Worm (Caenorhabditis elegans) whole organism, young adult: ENCODE measurements around the gene rskd-1.
A peak's percentile ranks its signal among the peaks of the same experiment; 100 is the strongest.

Experiments
- B0019.2 ChIP-seq: fragments of 200-800 bp; sonication (Bioruptor generic); conservative IDR thresholded peaks from 2 replicates; pipeline ENCODE4 v1.3.6; 2022; ENCODE audit warnings: missing genetic modification reagents, missing genetic modification characterization, missing compliant biosample characterization
- B0261.1 ChIP-seq: sonication (generic microtip); optimal IDR thresholded peaks from 2 replicates; lab custom pipeline; 2016; ENCODE audit warnings: mild to moderate bottlenecking, missing genetic modification characterization, moderate library complexity, missing compliant biosample characterization
- C17E4.6 ChIP-seq: fragments of 200-800 bp; sonication (Bioruptor generic); IDR thresholded peaks from 2 replicates; pipeline ENCODE4 v1.3.6; 2022; ENCODE audit warnings: missing genetic modification reagents, missing genetic modification characterization, missing compliant biosample characterization
- F23B12.7 ChIP-seq: sonication (generic microtip); optimal IDR thresholded peaks from 2 replicates; lab custom pipeline; 2017; ENCODE audit warnings: missing genetic modification characterization, mild to moderate bottlenecking, missing compliant biosample characterization, antibody characterized with exemption, moderate library complexity; ENCODE audit not compliant: insufficient read depth
- F33H1.4 ChIP-seq: fragments of 200-800 bp; sonication (Bioruptor generic); IDR thresholded peaks from 2 replicates; pipeline ENCODE4 v1.3.6; 2022; ENCODE audit warnings: missing genetic modification reagents, missing genetic modification characterization, missing compliant biosample characterization
- F57A8.1 ChIP-seq: fragments of 200-800 bp; sonication (Bioruptor generic); optimal IDR thresholded peaks from 2 replicates; lab custom pipeline; 2018; ENCODE audit warnings: mild to moderate bottlenecking, missing genetic modification characterization, moderate library complexity, missing compliant biosample characterization
- T26A5.8 ChIP-seq: sonication (generic microtip); optimal IDR thresholded peaks from 2 replicates; lab custom pipeline; 2016; ENCODE audit warnings: missing genetic modification characterization, missing compliant biosample characterization
- Y95B8A.8 ChIP-seq: fragments of 200-800 bp; sonication (Bioruptor generic); IDR thresholded peaks from 2 replicates; pipeline ENCODE4 v1.3.6; 2022; ENCODE audit warnings: missing genetic modification reagents, missing genetic modification characterization, missing compliant biosample characterization
- akir-1 ChIP-seq: fragments of 200-800 bp; sonication (Bioruptor generic); optimal IDR thresholded peaks from 2 replicates; lab custom pipeline; 2018; ENCODE audit warnings: mild to moderate bottlenecking, missing genetic modification characterization, moderate library complexity, missing compliant biosample characterization
- aptf-3 ChIP-seq: fragments of 200-800 bp; sonication (Bioruptor generic); IDR thresholded peaks from 2 replicates; pipeline ENCODE4 v1.3.6; 2022; ENCODE audit warnings: missing genetic modification characterization, missing compliant biosample characterization
- attf-3 ChIP-seq: fragments of 200-800 bp; sonication (Bioruptor generic); conservative IDR thresholded peaks from 2 replicates; pipeline ENCODE4 v1.3.6; 2022; ENCODE audit warnings: missing genetic modification reagents, missing genetic modification characterization, missing compliant biosample characterization
- bed-2 ChIP-seq: fragments of 200-800 bp; sonication (Bioruptor generic); IDR thresholded peaks from 2 replicates; pipeline ENCODE4 v1.3.6; 2022; ENCODE audit warnings: missing genetic modification reagents, missing genetic modification characterization, missing compliant biosample characterization
- ccch-3 ChIP-seq: fragments of 200-800 bp; sonication (Bioruptor generic); optimal IDR thresholded peaks from 2 replicates; lab custom pipeline; 2018; ENCODE audit warnings: mild to moderate bottlenecking, missing genetic modification characterization, missing compliant biosample characterization
- cebp-1 ChIP-seq, 2 experiments: fragments of 200-800 bp in 1 of 2; sonication (Bioruptor generic) in 1 of 2; sonication (generic microtip) in 1 of 2; IDR thresholded peaks in 1 of 2; optimal IDR thresholded peaks in 1 of 2; 2 replicates each; pipeline versions ENCODE4 v1.3.6 to Lab custom; 2017 to 2022; ENCODE audit warnings: missing compliant biosample characterization in 2 of 2, missing genetic modification characterization in 2 of 2, mild to moderate bottlenecking in 1 of 2, missing genetic modification reagents in 1 of 2, moderate library complexity in 1 of 2
- die-1 ChIP-seq: sonication (generic microtip); optimal IDR thresholded peaks from 2 replicates; lab custom pipeline; 2016; ENCODE audit warnings: missing genotype, mild to moderate bottlenecking, missing genetic modification characterization, missing compliant biosample characterization
- dpl-1 ChIP-seq: fragments of 150-350 bp; optimal IDR thresholded peaks from 2 replicates; lab custom pipeline; 2014; ENCODE audit warnings: missing biosample characterization, missing genetic modification reagents, missing genetic modification characterization
- gei-17 ChIP-seq: fragments of 200-800 bp; sonication (Bioruptor generic); optimal IDR thresholded peaks from 2 replicates; lab custom pipeline; 2018; ENCODE audit warnings: mild to moderate bottlenecking, missing genetic modification characterization, missing compliant biosample characterization
- hlh-12 ChIP-seq: sonication (generic microtip); optimal IDR thresholded peaks from 2 replicates; lab custom pipeline; 2016; ENCODE audit warnings: missing genetic modification characterization, missing compliant biosample characterization
- hrde-1 ChIP-seq: sonication (generic microtip); optimal IDR thresholded peaks from 2 replicates; lab custom pipeline; 2016; ENCODE audit warnings: missing genetic modification characterization, mild to moderate bottlenecking, missing compliant biosample characterization, moderate library complexity, missing genotype, missing genetic modification reagents, borderline replicate concordance
- lin-35 ChIP-seq, 3 experiments: fragments of 150-350 bp in 2 of 3; sonication (generic microtip) in 1 of 3; optimal IDR thresholded peaks; 2 replicates each; lab custom pipeline; 2014 to 2018; ENCODE audit warnings: missing biosample characterization in 3 of 3, missing genetic modification characterization in 3 of 3, missing genetic modification reagents in 3 of 3
- lin-40 ChIP-seq: sonication (generic microtip); optimal IDR thresholded peaks from 2 replicates; lab custom pipeline; 2016; ENCODE audit warnings: missing genetic modification characterization, mild to moderate bottlenecking, missing compliant biosample characterization, missing genotype, missing genetic modification reagents
- madf-10 ChIP-seq: sonication (generic microtip); optimal IDR thresholded peaks from 2 replicates; lab custom pipeline; 2016; ENCODE audit warnings: mild to moderate bottlenecking, missing genetic modification characterization, missing compliant biosample characterization
- madf-8 ChIP-seq: fragments of 200-800 bp; sonication (Bioruptor generic); conservative IDR thresholded peaks from 2 replicates; pipeline ENCODE4 v1.3.6; 2022; ENCODE audit warnings: missing genetic modification reagents, missing genetic modification characterization, missing compliant biosample characterization
- mcd-1 ChIP-seq: fragments of 200-800 bp; sonication (Bioruptor generic); IDR thresholded peaks from 2 replicates; pipeline ENCODE4 v1.3.6; 2022; ENCODE audit warnings: missing genetic modification reagents, missing genetic modification characterization, missing compliant biosample characterization
- nhr-120 ChIP-seq: fragments of 200-800 bp; sonication (Bioruptor generic); IDR thresholded peaks from 2 replicates; pipeline ENCODE4 v1.3.6; 2022; ENCODE audit warnings: missing genetic modification characterization, missing compliant biosample characterization
- nhr-179 ChIP-seq: sonication (generic microtip); optimal IDR thresholded peaks from 2 replicates; lab custom pipeline; 2016; ENCODE audit warnings: mild to moderate bottlenecking, missing genetic modification characterization, missing compliant biosample characterization
- nhr-90 ChIP-seq: sonication (generic microtip); optimal IDR thresholded peaks from 2 replicates; lab custom pipeline; 2016; ENCODE audit warnings: missing genotype, mild to moderate bottlenecking, missing genetic modification characterization, missing compliant biosample characterization
- repo-1 ChIP-seq: sonication (generic microtip); optimal IDR thresholded peaks from 2 replicates; lab custom pipeline; 2017; ENCODE audit warnings: mild to moderate bottlenecking, missing genetic modification characterization, missing compliant biosample characterization
- rpc-1 ChIP-seq, 2 experiments: fragments of 150-350 bp in 1 of 2; sonication (generic microtip) in 1 of 2; optimal IDR thresholded peaks; 2 replicates each; lab custom pipeline; 2014 to 2018; ENCODE audit warnings: missing biosample characterization in 1 of 2, missing genetic modification characterization in 1 of 2, missing genetic modification reagents in 1 of 2, missing genotype in 1 of 2
- sdz-38 ChIP-seq: sonication (generic microtip); optimal IDR thresholded peaks from 2 replicates; lab custom pipeline; 2016; ENCODE audit warnings: missing genotype, missing genetic modification characterization, missing compliant biosample characterization
- somi-1 ChIP-seq: fragments of 200-800 bp; sonication (Bioruptor generic); optimal IDR thresholded peaks from 2 replicates; lab custom pipeline; 2018; ENCODE audit warnings: mild to moderate bottlenecking, missing genetic modification characterization, missing compliant biosample characterization
- sptf-2 ChIP-seq: fragments of 200-800 bp; sonication (Bioruptor generic); optimal IDR thresholded peaks from 2 replicates; lab custom pipeline; 2018; ENCODE audit warnings: mild to moderate bottlenecking, missing genetic modification characterization, missing compliant biosample characterization
- unc-130 ChIP-seq: sonication (generic microtip); optimal IDR thresholded peaks from 2 replicates; lab custom pipeline; 2016; ENCODE audit warnings: missing genetic modification reagents, missing genetic modification characterization, missing compliant biosample characterization
- unc-62 ChIP-seq: fragments of 150-350 bp; optimal IDR thresholded peaks from 2 replicates; lab custom pipeline; 2014; ENCODE audit warnings: missing biosample characterization, missing genetic modification reagents, missing genetic modification characterization
- zfh-2 ChIP-seq: fragments of 200-800 bp; sonication (Bioruptor generic); conservative IDR thresholded peaks from 2 replicates; pipeline ENCODE4 v1.3.6; 2022; ENCODE audit warnings: missing genetic modification reagents, missing genetic modification characterization, missing compliant biosample characterization
- zim-3 ChIP-seq: sonication (generic microtip); optimal IDR thresholded peaks from 2 replicates; lab custom pipeline; 2017; ENCODE audit warnings: mild to moderate bottlenecking, missing genetic modification characterization, moderate library complexity, missing compliant biosample characterization
- ztf-25 ChIP-seq: fragments of 200-800 bp; sonication (Bioruptor generic); IDR thresholded peaks from 2 replicates; pipeline ENCODE4 v1.3.6; 2022; ENCODE audit warnings: missing genetic modification reagents, missing genetic modification characterization, missing compliant biosample characterization
- ztf-6 ChIP-seq: fragments of 200-800 bp; sonication (Bioruptor generic); IDR thresholded peaks from 2 replicates; pipeline ENCODE4 v1.3.6; 2022; ENCODE audit warnings: missing genetic modification reagents, missing genetic modification characterization, missing compliant biosample characterization

The rskd-1 gene

ce11 chrV:12310256-12310655 lies 21.8 kb upstream of the rskd-1 start, which contains the start of gene hpo-30:
Gene hpo-30 (minus strand): TSS chrV:12310356.
- TF ChIP-seq ztf-6 (GFP tag; lab: Robert Waterston, UW) (no peak), B0019.2 (GFP tag; lab: Robert Waterston, UW) (no peak), B0261.1 (tag; lab: Kevin White, UChicago) (no peak), nhr-179 (tag; lab: Kevin White, UChicago) (no peak), sdz-38 (tag; lab: Kevin White, UChicago) (no peak), akir-1 (GFP tag; lab: Kevin White, UChicago) (no peak), nhr-120 (GFP tag; lab: Robert Waterston, UW) (no peak), die-1 (tag; lab: Kevin White, UChicago) (no peak), gei-17 (GFP tag; lab: Kevin White, UChicago) (no peak), lin-35 (GFP tag; optimal IDR thresholded peaks at IDR 0.05; lab: Kevin White, UChicago) (no peak), madf-8 (GFP tag; lab: Robert Waterston, UW) (no peak), F57A8.1 (GFP tag; lab: Kevin White, UChicago) (no peak)

- TF ChIP-seq hlh-12 (tag; lab: Kevin White, UChicago): no peak
- peak; percentile 51 for TF ChIP-seq repo-1
- no peak for TF ChIP-seq T26A5.8 (tag; lab: Kevin White, UChicago)
- no peak for TF ChIP-seq cebp-1 (GFP tag; IDR thresholded peaks at IDR 0.05; lab: Robert Waterston, UW)
- peak; percentile 9 for TF ChIP-seq cebp-1 (tag; optimal IDR thresholded peaks at IDR 0.05; lab: Kevin White, UChicago)
- no peak for TF ChIP-seq unc-62 (GFP tag; lab: Kevin White, UChicago)
- TF ChIP-seq sdz-38 (tag; lab: Kevin White, UChicago): no peak
- no peak for TF ChIP-seq mcd-1 (GFP tag; lab: Robert Waterston, UW)
- no peak for TF ChIP-seq F23B12.7 (tag; lab: Kevin White, UChicago)
- TF ChIP-seq bed-2 (GFP tag; lab: Robert Waterston, UW): no peak
- no peak for TF ChIP-seq C17E4.6
- peak; percentile 2 for TF ChIP-seq lin-40 (tag; lab: Kevin White, UChicago)
- no peak for TF ChIP-seq madf-10 (tag; lab: Kevin White, UChicago)
- TF ChIP-seq F33H1.4 (GFP tag; lab: Robert Waterston, UW): no peak
- TF ChIP-seq hrde-1: no peak
- no peak for TF ChIP-seq zfh-2
Observed at ce11 chrV:12307011-12307540, 18.7 kb upstream of the rskd-1 start, which contains the start of gene srg-45. Gene srg-45 (plus strand): TSS chrV:12307490.

DNA sequence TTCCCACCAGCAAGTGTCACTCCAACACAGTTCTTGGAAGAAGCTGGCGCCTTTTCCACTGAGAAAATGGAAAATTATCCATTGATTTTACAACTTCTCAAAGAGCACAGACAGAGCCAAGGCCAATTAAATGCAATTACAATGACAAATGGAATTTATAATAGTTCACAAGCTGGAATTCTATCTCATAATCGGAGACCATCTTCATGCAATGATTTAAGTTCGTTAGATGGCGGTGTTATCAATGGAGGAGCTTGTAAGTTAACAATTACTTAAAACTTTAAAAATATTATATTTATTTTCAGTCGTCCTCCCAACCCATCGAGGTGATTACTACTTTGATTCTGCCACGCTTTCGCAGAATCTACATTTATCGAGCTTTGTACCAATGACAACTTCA lies 17.3 kb upstream of the rskd-1 start:
- no peak for TF ChIP-seq unc-130
- no peak for TF ChIP-seq nhr-90 (tag; lab: Kevin White, UChicago)
- TF ChIP-seq aptf-3: no peak
- no peak for TF ChIP-seq attf-3 (GFP tag; lab: Robert Waterston, UW)
- no peak for TF ChIP-seq Y95B8A.8 (GFP tag; lab: Robert Waterston, UW)
- TF ChIP-seq sptf-2 (GFP tag; lab: Kevin White, UChicago): no peak
- no peak for TF ChIP-seq nhr-179 (tag; lab: Kevin White, UChicago)
- no peak for TF ChIP-seq rpc-1 (optimal IDR thresholded peaks at IDR 0.05; lab: Kevin White, UChicago)
- no peak for TF ChIP-seq rpc-1 (tag; optimal IDR thresholded peaks at IDR 0.05; lab: Kevin White, UChicago)
- no peak for TF ChIP-seq zim-3 (tag; lab: Kevin White, UChicago)
- no peak for TF ChIP-seq ztf-25 (GFP tag; lab: Robert Waterston, UW)
- TF ChIP-seq dpl-1 (GFP tag; lab: Kevin White, UChicago): no peak
- no peak for TF ChIP-seq somi-1 (GFP tag; lab: Kevin White, UChicago)
- TF ChIP-seq ccch-3 (GFP tag; lab: Kevin White, UChicago): no peak
